Worm (Caenorhabditis elegans) whole organism, mixed stage, embryonic: ENCODE measurements around the gene rpn-9.

Source experiments
- blmp-1 ChIP-seq: fragments of 150-350 bp; optimal IDR thresholded peaks from 2 replicates; lab custom pipeline; 2014; ENCODE audit warnings: missing biosample characterization, missing genetic modification characterization
- ces-1 ChIP-seq: fragments of 150-350 bp; optimal IDR thresholded peaks from 2 replicates; lab custom pipeline; 2014; ENCODE audit warnings: missing biosample characterization, missing genetic modification reagents, missing genetic modification characterization
- lin-13 ChIP-seq: fragments of 150-350 bp; optimal IDR thresholded peaks from 2 replicates; lab custom pipeline; 2014; ENCODE audit warnings: missing biosample characterization, missing genetic modification characterization
- mab-5 ChIP-seq: fragments of 150-350 bp; optimal IDR thresholded peaks from 2 replicates; lab custom pipeline; 2014; ENCODE audit warnings: missing biosample characterization, missing genetic modification characterization
- nhr-12 ChIP-seq: fragments of 150-350 bp; optimal IDR thresholded peaks from 2 replicates; lab custom pipeline; 2014; ENCODE audit warnings: missing biosample characterization, missing genetic modification characterization
- nhr-2 ChIP-seq: fragments of 150-350 bp; optimal IDR thresholded peaks from 2 replicates; lab custom pipeline; 2014; ENCODE audit warnings: missing biosample characterization, missing genetic modification characterization
- unc-39 ChIP-seq: fragments of 150-350 bp; optimal IDR thresholded peaks from 2 replicates; lab custom pipeline; 2014; ENCODE audit warnings: missing biosample characterization, missing genetic modification characterization
- ztf-11 ChIP-seq: fragments of 150-350 bp; optimal IDR thresholded peaks from 2 replicates; lab custom pipeline; 2014; ENCODE audit warnings: missing biosample characterization, missing genetic modification characterization

ce11 chrII:11259766-11260165 is 21.0 kb upstream of the rpn-9 start:
- TF ChIP-seq nhr-2 (tag; lab: Kevin White, UChicago): no peak
- no peak for TF ChIP-seq unc-39 (tag; lab: Kevin White, UChicago)
- no peak for TF ChIP-seq nhr-12 (tag; lab: Kevin White, UChicago)
- no peak for TF ChIP-seq mab-5 (tag; lab: Kevin White, UChicago)
- TF ChIP-seq ces-1 (GFP tag; lab: Kevin White, UChicago): no peak
- no peak for TF ChIP-seq blmp-1 (tag; lab: Kevin White, UChicago)
- TF ChIP-seq lin-13: no peak
- TF ChIP-seq ztf-11 (tag; lab: Kevin White, UChicago): no peak
